Worm (Caenorhabditis elegans): ENCODE results near the gene F36D3.1.

ce11 chrV:16467840-16468239 lies 31.3 kb upstream of the F36D3.1 start, which contains the start of gene sru-44:
- TF ChIP-seq tab-1 (GFP tag; IDR thresholded peaks at IDR 0.05) (no peak), T22C8.4 (GFP tag; IDR thresholded peaks at IDR 0.05) (no peak), ztf-23 (GFP tag; IDR thresholded peaks at IDR 0.05) (no peak), ref-1 (GFP tag; conservative IDR thresholded peaks at IDR 0.05) (no peak), klf-2 (GFP tag; conservative IDR thresholded peaks at IDR 0.05) (no peak), flt-1 (GFP tag; IDR thresholded peaks at IDR 0.05) (no peak), med-1 (GFP tag; optimal IDR thresholded peaks at IDR 0.05; ENCODE audit: insufficient read depth) (no peak)

Measured in whole organism, midembryonic.